Worm (Caenorhabditis elegans): ENCODE results near the gene yap-1.

yap-1 gene

ce11 chrX:10678081-10678736, 13.5 kb upstream of the yap-1 start:
- TF ChIP-seq nhr-6 (tag; optimal IDR thresholded peaks at IDR 0.05): peak; percentile 72
- TF ChIP-seq duxl-1 (tag; optimal IDR thresholded peaks at IDR 0.05; ENCODE audit: poor library complexity): no peak
- peak in 1 of 2 experiments; percentile 34 for TF ChIP-seq hif-1 (tag; optimal IDR thresholded peaks at IDR 0.05)
- TF ChIP-seq ama-1 (optimal IDR thresholded peaks at IDR 0.05): peak; percentile 53
- no peak for TF ChIP-seq zip-2 (tag; optimal IDR thresholded peaks at IDR 0.05)
- no peak for TF ChIP-seq Y75B8A.6 (GFP tag; IDR thresholded peaks at IDR 0.05)
- TF ChIP-seq dmd-6 (GFP tag; IDR thresholded peaks at IDR 0.05): 0 out of 2 replicates have a peak, but pooled peaks have one; percentile 14
- TF ChIP-seq pha-4 (GFP tag; IDR thresholded peaks at IDR 0.05): no peak
- peak; percentile 84 for TF ChIP-seq pha-4 (tag; optimal IDR thresholded peaks at IDR 0.05)
- TF ChIP-seq dpl-1 (GFP tag; optimal IDR thresholded peaks at IDR 0.05): peak; percentile 22
- no peak for TF ChIP-seq saeg-2 (GFP tag; IDR thresholded peaks at IDR 0.05)
- TF ChIP-seq daf-16 (GFP tag; optimal IDR thresholded peaks at IDR 0.05): no peak
- peak; percentile 85 for TF ChIP-seq daf-16 (tag; optimal IDR thresholded peaks at IDR 0.05)
- peak; percentile 68 for TF ChIP-seq nhr-28 (tag; optimal IDR thresholded peaks at IDR 0.05)
- TF ChIP-seq ztf-11 (tag; optimal IDR thresholded peaks at IDR 0.05): no peak
- peak; percentile 73 for TF ChIP-seq mep-1 (tag; optimal IDR thresholded peaks at IDR 0.05)
- TF ChIP-seq dve-1 (tag; optimal IDR thresholded peaks at IDR 0.05; ENCODE audit: insufficient read depth): peak; percentile 62
- no peak for TF ChIP-seq lin-38 (GFP tag; IDR thresholded peaks at IDR 0.05)
- no peak for TF ChIP-seq snpc-1.2 (GFP tag; IDR thresholded peaks at IDR 0.05)
- TF ChIP-seq nhr-77 (tag; optimal IDR thresholded peaks at IDR 0.05): peak; percentile 19
- TF ChIP-seq nhr-11 (tag; optimal IDR thresholded peaks at IDR 0.05): peak; percentile 58
- no peak for TF ChIP-seq F26F4.8 (GFP tag; conservative IDR thresholded peaks at IDR 0.05)
- peak in 1 of 2 experiments; percentile 62 for TF ChIP-seq mdl-1 (tag; optimal IDR thresholded peaks at IDR 0.05)
- TF ChIP-seq aha-1 (tag): peak; percentile 34
- peak in 1 of 2 experiments; percentile 61 for TF ChIP-seq lsy-2 (tag; optimal IDR thresholded peaks at IDR 0.05)
- 0 out of 2 replicates have a peak, but pooled peaks have one; percentile 48 for TF ChIP-seq hmg-1.1 (GFP tag; IDR thresholded peaks at IDR 0.05)
- TF ChIP-seq fkh-10 (GFP tag; optimal IDR thresholded peaks at IDR 0.05): peak; percentile 29
- TF ChIP-seq hlh-11 (tag; optimal IDR thresholded peaks at IDR 0.05): peak; percentile 66
- TF ChIP-seq php-3 (GFP tag; IDR thresholded peaks at IDR 0.05): 0 out of 2 replicates have a peak, but pooled peaks have one; percentile 26
- peak; percentile 34 for TF ChIP-seq rbr-2 (tag; optimal IDR thresholded peaks at IDR 0.05)
- peak in 1 of 2 experiments; percentile 99 for TF ChIP-seq unc-62 (GFP tag; optimal IDR thresholded peaks at IDR 0.05 in 1 of 2)
- no peak for TF ChIP-seq unc-62 (tag; optimal IDR thresholded peaks at IDR 0.05)
- TF ChIP-seq hlh-30 (tag; optimal IDR thresholded peaks at IDR 0.05; ENCODE audit: insufficient read depth): peak; percentile 83
- peak; percentile 18 for TF ChIP-seq mes-2 (tag; optimal IDR thresholded peaks at IDR 0.05; ENCODE audit: poor library complexity, severe bottlenecking)

- TF ChIP-seq lir-3 (tag; optimal IDR thresholded peaks at IDR 0.05) (no peak), mes-2 (tag; optimal IDR thresholded peaks at IDR 0.05; ENCODE audit: poor library complexity, severe bottlenecking) (peak; percentile 56), dve-1 (tag; optimal IDR thresholded peaks at IDR 0.05; ENCODE audit: insufficient read depth) (peak; percentile 50), madf-5 (GFP tag; IDR thresholded peaks at IDR 0.05) (no peak), lin-38 (GFP tag; IDR thresholded peaks at IDR 0.05) (no peak), mxl-3 (GFP tag; optimal IDR thresholded peaks at IDR 0.05) (peak; percentile 73), nhr-25 (tag; optimal IDR thresholded peaks at IDR 0.05; ENCODE audit: borderline replicate concordance, insufficient read depth) (no peak), mep-1 (tag; optimal IDR thresholded peaks at IDR 0.05) (peak; percentile 66), hmg-1.1 (GFP tag; IDR thresholded peaks at IDR 0.05) (0 out of 2 replicates have a peak, but pooled peaks have one; percentile 42), ceh-82 (tag; optimal IDR thresholded peaks at IDR 0.05) (no peak), hlh-11 (tag; optimal IDR thresholded peaks at IDR 0.05) (peak; percentile 87), hif-1 (tag; optimal IDR thresholded peaks at IDR 0.05) (peak in 1 of 2 experiments; percentile 56), nhr-237 (tag; optimal IDR thresholded peaks at IDR 0.05) (no peak), nhr-28 (tag; optimal IDR thresholded peaks at IDR 0.05) (peak; percentile 90), duxl-1 (tag; optimal IDR thresholded peaks at IDR 0.05; ENCODE audit: poor library complexity) (no peak), pha-4 (GFP tag; IDR thresholded peaks at IDR 0.05) (no peak), pha-4 (tag; optimal IDR thresholded peaks at IDR 0.05) (peak; percentile 33), Y48G9A.11 (GFP tag; IDR thresholded peaks at IDR 0.05) (no peak), dmd-6 (GFP tag; IDR thresholded peaks at IDR 0.05) (peak; percentile 73), R02D3.7 (tag; optimal IDR thresholded peaks at IDR 0.05) (no peak), lsy-2 (tag; optimal IDR thresholded peaks at IDR 0.05) (peak in 1 of 2 experiments; percentile 39), rbr-2 (tag; optimal IDR thresholded peaks at IDR 0.05) (peak; percentile 1), nhr-77 (tag; optimal IDR thresholded peaks at IDR 0.05) (peak; percentile 64), mdt-29 (GFP tag; IDR thresholded peaks at IDR 0.05) (no peak), ceh-20 (GFP tag; IDR thresholded peaks at IDR 0.05) (no peak), daf-16 (GFP tag; optimal IDR thresholded peaks at IDR 0.05) (no peak), daf-16 (tag; optimal IDR thresholded peaks at IDR 0.05) (peak; percentile 76), ceh-62 (tag; optimal IDR thresholded peaks at IDR 0.05) (no peak), dpl-1 (GFP tag; optimal IDR thresholded peaks at IDR 0.05) (peak; percentile 38), hlh-30 (tag; optimal IDR thresholded peaks at IDR 0.05; ENCODE audit: insufficient read depth) (peak; percentile 94), pqm-1 (tag; optimal IDR thresholded peaks at IDR 0.05) (peak; percentile 47)
These were observed 12.6 kb upstream of the yap-1 start for ce11 chrX:10679193-10679592.
